Fruit fly (Drosophila melanogaster): ENCODE results near the gene CG14275.

Gene CG14275

dm6 chr2L:8365701-8366643, 38.7 kb downstream of the CG14275 start, which contains the start of gene Pp2A-29B (continued):
- TF ChIP-seq seq (GFP tag; IDR thresholded peaks at IDR 0.05), result no peak
- peak; percentile 71 for TF ChIP-seq CG30020 (tag; optimal IDR thresholded peaks at IDR 0.05)
- TF ChIP-seq CG3838 (GFP tag; optimal IDR thresholded peaks at IDR 0.05), result no peak
- no peak for TF ChIP-seq CG13894 (tag; optimal IDR thresholded peaks at IDR 0.05)
- TF ChIP-seq CG14965 (GFP tag; optimal IDR thresholded peaks at IDR 0.05; ENCODE audit: borderline replicate concordance), result no peak
- peak; percentile 100 for TF ChIP-seq nerfin-1 (tag; optimal IDR thresholded peaks at IDR 0.05)
- TF ChIP-seq HHEX (GFP tag; optimal IDR thresholded peaks at IDR 0.05), result no peak
- TF ChIP-seq CG31441 (GFP tag; IDR thresholded peaks at IDR 0.05), result peak; percentile 73; the same call in 1 of the 2 replicates
- no peak for TF ChIP-seq pita (GFP tag; optimal IDR thresholded peaks at IDR 0.05)
- peak; percentile 89 for TF ChIP-seq abd-A (tag; optimal IDR thresholded peaks at IDR 0.05)
- no peak for TF ChIP-seq CG32772 (GFP tag; IDR thresholded peaks at IDR 0.05)
- no peak for TF ChIP-seq chm (GFP tag; IDR thresholded peaks at IDR 0.05)
- TF ChIP-seq HLH54F (GFP tag; optimal IDR thresholded peaks at IDR 0.05), result no peak
- peak; percentile 45 for TF ChIP-seq CG18262 (tag; optimal IDR thresholded peaks at IDR 0.05)
- TF ChIP-seq ewg (GFP tag; optimal IDR thresholded peaks at IDR 0.05), result no peak
- no peak for TF ChIP-seq gsb-n (tag; optimal IDR thresholded peaks at IDR 0.05)
- no peak for TF ChIP-seq Blimp-1 (GFP tag; optimal IDR thresholded peaks at IDR 0.05)
- TF ChIP-seq Doc2 (GFP tag; IDR thresholded peaks at IDR 0.05), result no peak
- TF ChIP-seq H2.0 (GFP tag; IDR thresholded peaks at IDR 0.05), result no peak
- TF ChIP-seq Meics (GFP tag; optimal IDR thresholded peaks at IDR 0.05), result no peak
- TF ChIP-seq pb (GFP tag; optimal IDR thresholded peaks at IDR 0.05), result no peak
- no peak for TF ChIP-seq tgo (GFP tag; IDR thresholded peaks at IDR 0.05)
- peak; percentile 95 for TF ChIP-seq ato (GFP tag; IDR thresholded peaks at IDR 0.05; ENCODE audit: partially characterized antibody)
- no peak for TF ChIP-seq hth (optimal IDR thresholded peaks at IDR 0.05)
- no peak for TF ChIP-seq Hr39 (optimal IDR thresholded peaks at IDR 0.05)
- peak; percentile 57 for TF ChIP-seq Med (GFP tag)
- peak; percentile 61 for TF ChIP-seq CG9727 (GFP tag; optimal IDR thresholded peaks at IDR 0.05)
- TF ChIP-seq gfzf (GFP tag; optimal IDR thresholded peaks at IDR 0.05), result peak; percentile 52
- TF ChIP-seq gsb (GFP tag; IDR thresholded peaks at IDR 0.05), result no peak
- no peak for TF ChIP-seq CG18764 (GFP tag; optimal IDR thresholded peaks at IDR 0.05)
- no peak for TF ChIP-seq tx (GFP tag; optimal IDR thresholded peaks at IDR 0.05)
- no peak for TF ChIP-seq CG15011 (GFP tag; optimal IDR thresholded peaks at IDR 0.05)
- peak; percentile 48 for TF ChIP-seq gem (tag; optimal IDR thresholded peaks at IDR 0.05)
- TF ChIP-seq Dip3 (GFP tag; optimal IDR thresholded peaks at IDR 0.05), result peak; percentile 19
- no peak for TF ChIP-seq CG16815 (GFP tag; optimal IDR thresholded peaks at IDR 0.05)
- TF ChIP-seq ERR (GFP tag; optimal IDR thresholded peaks at IDR 0.05), result no peak
- no peak for TF ChIP-seq nau (GFP tag; optimal IDR thresholded peaks at IDR 0.05)
- TF ChIP-seq CG12071 (GFP tag; optimal IDR thresholded peaks at IDR 0.05), result no peak
- no peak for TF ChIP-seq Jarid2 (GFP tag; optimal IDR thresholded peaks at IDR 0.05)
- TF ChIP-seq h (optimal IDR thresholded peaks at IDR 0.05), result no peak
- TF ChIP-seq mirr (GFP tag; optimal IDR thresholded peaks at IDR 0.05), result no peak
- no peak for TF ChIP-seq Gsc (GFP tag; IDR thresholded peaks at IDR 0.05)
- peak; percentile 84 for TF ChIP-seq CG8478 (optimal IDR thresholded peaks at IDR 0.05)
- no peak for TF ChIP-seq wdn (GFP tag; IDR thresholded peaks at IDR 0.05)
- TF ChIP-seq ham (GFP tag; IDR thresholded peaks at IDR 0.05), result no peak
- no peak for TF ChIP-seq CG17328 (GFP tag; IDR thresholded peaks at IDR 0.05)
- no peak for TF ChIP-seq CG10321 (GFP tag; IDR thresholded peaks at IDR 0.05)
- no peak for TF ChIP-seq CG6254 (GFP tag; optimal IDR thresholded peaks at IDR 0.05)
- no peak for TF ChIP-seq onecut (GFP tag; IDR thresholded peaks at IDR 0.05)
- no peak for TF ChIP-seq Fer3 (tag; optimal IDR thresholded peaks at IDR 0.05)
- TF ChIP-seq dmrt99B (tag; optimal IDR thresholded peaks at IDR 0.05), result no peak

Data from whole organism, embryonic.